ENCODE assay signal across 1 fruit fly cellular context in genomic region chr3L:15672800-15673199, dm6.
TF ChIP-seq lines count a peak whose summit lies in the region.

No protein-coding gene starts in this region.

TF ChIP-seq in whole organism, embryonic, 481 proteins besides CTCF, POLR2A, EP300 and RAD21 (continued from another document):
- TF ChIP-seq tin (GFP tag; optimal IDR thresholded peaks at IDR 0.05; lab: Kevin White, UChicago) (peak; percentile 22), Sin3A (optimal IDR thresholded peaks at IDR 0.05; lab: Kevin White, UChicago) (no peak), CG12219 (GFP tag; optimal IDR thresholded peaks at IDR 0.05; lab: Kevin White, UChicago) (no peak), onecut (GFP tag; IDR thresholded peaks at IDR 0.05; lab: Robert Waterston, UW) (0 out of 2 replicates have a peak, but pooled peaks have one; percentile 11), Hr3 (GFP tag; optimal IDR thresholded peaks at IDR 0.05; lab: Kevin White, UChicago) (no peak), CG15601 (tag; optimal IDR thresholded peaks at IDR 0.05; lab: Kevin White, UChicago) (peak; percentile 35), hkb (optimal IDR thresholded peaks at IDR 0.05; lab: Kevin White, UChicago) (no peak), hkb (GFP tag; IDR thresholded peaks at IDR 0.05; lab: Robert Waterston, UW) (0 out of 2 replicates have a peak, but pooled peaks have one; percentile 36), NC2α (GFP tag; optimal IDR thresholded peaks at IDR 0.05; lab: Kevin White, UChicago) (no peak), CG2116 (GFP tag; optimal IDR thresholded peaks at IDR 0.05; lab: Kevin White, UChicago) (no peak), gsb-n (tag; optimal IDR thresholded peaks at IDR 0.05; lab: Kevin White, UChicago) (peak; percentile 51), dpn (GFP tag; optimal IDR thresholded peaks at IDR 0.05; lab: Kevin White, UChicago) (peak in 1 of 2 experiments; percentile 20), CG10565 (GFP tag; optimal IDR thresholded peaks at IDR 0.05; lab: Kevin White, UChicago) (no peak), CG17802 (tag; optimal IDR thresholded peaks at IDR 0.05; lab: Kevin White, UChicago) (peak; percentile 12), CG2202 (tag; optimal IDR thresholded peaks at IDR 0.05; lab: Kevin White, UChicago) (peak; percentile 30), Atf3 (GFP tag; optimal IDR thresholded peaks at IDR 0.05; lab: Kevin White, UChicago) (no peak), cato (GFP tag; optimal IDR thresholded peaks at IDR 0.05; lab: Kevin White, UChicago; ENCODE audit: borderline replicate concordance) (peak; percentile 7), CG1602 (GFP tag; optimal IDR thresholded peaks at IDR 0.05; lab: Kevin White, UChicago) (peak; percentile 15), CG1529 (GFP tag; optimal IDR thresholded peaks at IDR 0.05; lab: Kevin White, UChicago) (peak; percentile 13), tgo (GFP tag; IDR thresholded peaks at IDR 0.05; lab: Robert Waterston, UW) (no peak), emc (GFP tag; optimal IDR thresholded peaks at IDR 0.05; lab: Kevin White, UChicago) (no peak), unpg (GFP tag; optimal IDR thresholded peaks at IDR 0.05; lab: Kevin White, UChicago) (peak; percentile 51), CG17359 (tag; optimal IDR thresholded peaks at IDR 0.05; lab: Kevin White, UChicago) (peak; percentile 11), ttk (GFP tag; IDR thresholded peaks at IDR 0.05; lab: Robert Waterston, UW) (no peak), CG9727 (GFP tag; optimal IDR thresholded peaks at IDR 0.05; lab: Kevin White, UChicago) (peak; percentile 59), en (GFP tag; optimal IDR thresholded peaks at IDR 0.05; lab: Kevin White, UChicago) (no peak), dan (GFP tag; IDR thresholded peaks at IDR 0.05; lab: Robert Waterston, UW) (no peak), jing (GFP tag; optimal IDR thresholded peaks at IDR 0.05; lab: Kevin White, UChicago) (no peak), nmo (GFP tag; optimal IDR thresholded peaks at IDR 0.05; lab: Kevin White, UChicago) (peak; percentile 59), Nf-YA (GFP tag; IDR thresholded peaks at IDR 0.05; lab: Robert Waterston, UW) (no peak), CG10979 (tag; optimal IDR thresholded peaks at IDR 0.05; lab: Kevin White, UChicago) (peak; percentile 69), CG1647 (GFP tag; optimal IDR thresholded peaks at IDR 0.05; lab: Kevin White, UChicago) (no peak), CG12104 (GFP tag; optimal IDR thresholded peaks at IDR 0.05; lab: Kevin White, UChicago) (peak; percentile 5), CG8388 (GFP tag; optimal IDR thresholded peaks at IDR 0.05; lab: Kevin White, UChicago) (peak; percentile 25), CG12391 (tag; optimal IDR thresholded peaks at IDR 0.05; lab: Kevin White, UChicago) (peak; percentile 54), fd64A (GFP tag; optimal IDR thresholded peaks at IDR 0.05; lab: Kevin White, UChicago) (no peak), CG18764 (GFP tag; optimal IDR thresholded peaks at IDR 0.05; lab: Kevin White, UChicago) (no peak), CG2712 (tag; optimal IDR thresholded peaks at IDR 0.05; lab: Kevin White, UChicago) (peak; percentile 72), CG10654 (GFP tag; optimal IDR thresholded peaks at IDR 0.05; lab: Kevin White, UChicago) (no peak), sens (GFP tag; lab: Kevin White, UChicago) (peak; percentile 87), lov (optimal IDR thresholded peaks at IDR 0.05; lab: Kevin White, UChicago) (no peak), lov (GFP tag; IDR thresholded peaks at IDR 0.05; lab: Robert Waterston, UW) (no peak), Ets97D (GFP tag; optimal IDR thresholded peaks at IDR 0.05; lab: Kevin White, UChicago) (no peak), gem (tag; optimal IDR thresholded peaks at IDR 0.05; lab: Kevin White, UChicago) (peak; percentile 67), Sry-β (GFP tag; optimal IDR thresholded peaks at IDR 0.05; lab: Kevin White, UChicago) (no peak), az2 (GFP tag; optimal IDR thresholded peaks at IDR 0.05; lab: Kevin White, UChicago) (peak; percentile 43), CG17612 (GFP tag; IDR thresholded peaks at IDR 0.05; lab: Robert Waterston, UW) (no peak), fd102C (GFP tag; optimal IDR thresholded peaks at IDR 0.05; lab: Kevin White, UChicago) (peak; percentile 36), fd96Cb (tag; optimal IDR thresholded peaks at IDR 0.05; lab: Kevin White, UChicago) (peak; percentile 39), bsh (GFP tag; optimal IDR thresholded peaks at IDR 0.05; lab: Kevin White, UChicago) (peak in 1 of 2 experiments; percentile 75), CG5245 (GFP tag; optimal IDR thresholded peaks at IDR 0.05; lab: Kevin White, UChicago) (peak; percentile 9), gfzf (GFP tag; optimal IDR thresholded peaks at IDR 0.05; lab: Kevin White, UChicago) (no peak), CG9932 (GFP tag; IDR thresholded peaks at IDR 0.05; lab: Robert Waterston, UW) (no peak), CG17829 (tag; optimal IDR thresholded peaks at IDR 0.05; lab: Kevin White, UChicago) (peak; percentile 61), CG8924 (tag; optimal IDR thresholded peaks at IDR 0.05; lab: Kevin White, UChicago) (peak; percentile 31), D (optimal IDR thresholded peaks at IDR 0.05; lab: Kevin White, UChicago) (no peak), D (GFP tag; optimal IDR thresholded peaks at IDR 0.05; lab: Kevin White, UChicago) (peak; percentile 49), Chrac-16 (GFP tag; optimal IDR thresholded peaks at IDR 0.05; lab: Kevin White, UChicago) (peak; percentile 30), CG1603 (tag; optimal IDR thresholded peaks at IDR 0.05; lab: Kevin White, UChicago) (peak; percentile 29), CG17328 (GFP tag; IDR thresholded peaks at IDR 0.05; lab: Robert Waterston, UW) (peak; percentile 40; the same call in 1 of the 2 replicates), CG6272 (GFP tag; IDR thresholded peaks at IDR 0.05; lab: Robert Waterston, UW) (no peak), Deaf1 (tag; optimal IDR thresholded peaks at IDR 0.05; lab: Kevin White, UChicago) (no peak), ap (GFP tag; IDR thresholded peaks at IDR 0.05; lab: Robert Waterston, UW) (no peak), gcm (GFP tag; optimal IDR thresholded peaks at IDR 0.05; lab: Kevin White, UChicago) (peak; percentile 38), CG31441 (GFP tag; IDR thresholded peaks at IDR 0.05; lab: Robert Waterston, UW) (peak; percentile 58), Neu2 (GFP tag; optimal IDR thresholded peaks at IDR 0.05; lab: Kevin White, UChicago; ENCODE audit: borderline replicate concordance) (no peak), caup (GFP tag; optimal IDR thresholded peaks at IDR 0.05; lab: Kevin White, UChicago; ENCODE audit: severe bottlenecking) (no peak), CG13424 (tag; optimal IDR thresholded peaks at IDR 0.05; lab: Kevin White, UChicago) (peak; percentile 29), slp2 (GFP tag; optimal IDR thresholded peaks at IDR 0.05; lab: Kevin White, UChicago) (no peak), CG15696 (tag; optimal IDR thresholded peaks at IDR 0.05; lab: Kevin White, UChicago) (peak; percentile 44), CG10267 (tag; optimal IDR thresholded peaks at IDR 0.05; lab: Kevin White, UChicago) (peak; percentile 57), prd (optimal IDR thresholded peaks at IDR 0.05; lab: Kevin White, UChicago) (no peak), prd (GFP tag; IDR thresholded peaks at IDR 0.05; lab: Robert Waterston, UW) (peak; percentile 45; the same call in 2 of the 3 replicates), Xrp1 (GFP tag; IDR thresholded peaks at IDR 0.05; lab: Robert Waterston, UW) (peak; percentile 62; the same call in 1 of the 2 replicates), pzg (GFP tag; optimal IDR thresholded peaks at IDR 0.05; lab: Kevin White, UChicago) (no peak), CG7556 (GFP tag; optimal IDR thresholded peaks at IDR 0.05; lab: Kevin White, UChicago) (peak; percentile 8), ara (GFP tag; IDR thresholded peaks at IDR 0.05; lab: Robert Waterston, UW) (peak; percentile 50; the same call in 1 of the 2 replicates), Asciz (GFP tag; optimal IDR thresholded peaks at IDR 0.05; lab: Kevin White, UChicago) (peak; percentile 30), TFAM (GFP tag; optimal IDR thresholded peaks at IDR 0.05; lab: Kevin White, UChicago) (no peak), nau (GFP tag; optimal IDR thresholded peaks at IDR 0.05; lab: Kevin White, UChicago) (no peak), CG2678 (tag; optimal IDR thresholded peaks at IDR 0.05; lab: Kevin White, UChicago) (peak; percentile 17), tio (GFP tag; optimal IDR thresholded peaks at IDR 0.05; lab: Kevin White, UChicago) (peak; percentile 29), Abd-B (GFP tag; optimal IDR thresholded peaks at IDR 0.05; lab: Kevin White, UChicago) (no peak), CG4424 (GFP tag; optimal IDR thresholded peaks at IDR 0.05; lab: Kevin White, UChicago) (peak; percentile 43), eve (GFP tag; optimal IDR thresholded peaks at IDR 0.05; lab: Kevin White, UChicago) (peak in 1 of 2 experiments; percentile 27), danr (GFP tag; IDR thresholded peaks at IDR 0.05; lab: Robert Waterston, UW) (no peak), grau (tag; optimal IDR thresholded peaks at IDR 0.05; lab: Kevin White, UChicago) (peak; percentile 51), Pdp1 (GFP tag; optimal IDR thresholded peaks at IDR 0.05; lab: Kevin White, UChicago) (peak in 1 of 2 experiments; percentile 19), repo (GFP tag; optimal IDR thresholded peaks at IDR 0.05; lab: Kevin White, UChicago) (no peak), Ada2b (GFP tag; IDR thresholded peaks at IDR 0.05; lab: Robert Waterston, UW) (no peak), ato (GFP tag; IDR thresholded peaks at IDR 0.05; lab: Robert Waterston, UW; ENCODE audit: partially characterized antibody) (no peak), chif (GFP tag; optimal IDR thresholded peaks at IDR 0.05; lab: Kevin White, UChicago) (peak; percentile 20 to 29), Stat92E (GFP tag; optimal IDR thresholded peaks at IDR 0.05; lab: Kevin White, UChicago) (no peak), CG2889 (GFP tag; IDR thresholded peaks at IDR 0.05; lab: Robert Waterston, UW) (0 out of 3 replicates have a peak, but pooled peaks have one; percentile 4), lola (GFP tag; optimal IDR thresholded peaks at IDR 0.05; lab: Kevin White, UChicago) (peak in 1 of 3 experiments; percentile 77), CoRest (tag; optimal IDR thresholded peaks at IDR 0.05; lab: Kevin White, UChicago) (peak; percentile 30), phol (tag; optimal IDR thresholded peaks at IDR 0.05; lab: Kevin White, UChicago) (peak; percentile 48), Med (GFP tag; lab: Kevin White, UChicago) (peak; percentile 77), CG11456 (GFP tag; IDR thresholded peaks at IDR 0.05; lab: Robert Waterston, UW) (no peak), CG7839 (tag; optimal IDR thresholded peaks at IDR 0.05; lab: Kevin White, UChicago) (peak; percentile 29), fu2 (GFP tag; optimal IDR thresholded peaks at IDR 0.05; lab: Kevin White, UChicago) (no peak), zen (tag; optimal IDR thresholded peaks at IDR 0.05; lab: Kevin White, UChicago) (peak; percentile 46), sna (GFP tag; IDR thresholded peaks at IDR 0.05; lab: Robert Waterston, UW; ENCODE audit: partially characterized antibody) (no peak), row (GFP tag; IDR thresholded peaks at IDR 0.05; lab: Robert Waterston, UW) (peak; percentile 22; the same call in 1 of the 3 replicates), CG18262 (tag; optimal IDR thresholded peaks at IDR 0.05; lab: Kevin White, UChicago) (peak; percentile 60), twi (tag; optimal IDR thresholded peaks at IDR 0.05; lab: Kevin White, UChicago) (peak; percentile 26), CG31365 (tag; optimal IDR thresholded peaks at IDR 0.05; lab: Kevin White, UChicago) (no peak), CG7745 (tag; optimal IDR thresholded peaks at IDR 0.05; lab: Kevin White, UChicago) (peak; percentile 3), CG30431 (GFP tag; optimal IDR thresholded peaks at IDR 0.05; lab: Kevin White, UChicago) (peak; percentile 25), D19A (tag; optimal IDR thresholded peaks at IDR 0.05; lab: Kevin White, UChicago) (peak; percentile 60), CG4360 (GFP tag; IDR thresholded peaks at IDR 0.05; lab: Robert Waterston, UW) (no peak), zfh1 (GFP tag; IDR thresholded peaks at IDR 0.05; lab: Robert Waterston, UW) (peak; percentile 35; the same call in 1 of the 3 replicates), dmrt99B (tag; optimal IDR thresholded peaks at IDR 0.05; lab: Kevin White, UChicago) (peak; percentile 23), CG13894 (tag; optimal IDR thresholded peaks at IDR 0.05; lab: Kevin White, UChicago) (no peak)
